Fruit fly (Drosophila melanogaster) whole organism, prepupa: ENCODE measurements around the gene CG42585.
A peak's percentile ranks its signal among the peaks of the same experiment; 100 is the strongest.
"Not testable (repeated sequence)": the region's sequence is repeated elsewhere in the genome, so short reads cannot be mapped to it uniquely, and the experiment has no call there.

Source experiments
- Blimp-1 ChIP-seq: fragments of 200-800 bp; sonication (Bioruptor generic); optimal IDR thresholded peaks from 3 replicates; lab custom pipeline; 2017; ENCODE audit warnings: missing biosample characterization, missing genetic modification characterization, mild to moderate bottlenecking, moderate library complexity, missing genetic modification reagents
- CG10631 ChIP-seq: fragments of 200-800 bp; sonication (Bioruptor generic); optimal IDR thresholded peaks from 2 replicates; lab custom pipeline; 2016; ENCODE audit warnings: missing biosample characterization, missing genetic modification characterization
- CG10669 ChIP-seq: fragments of 200-800 bp; sonication (Bioruptor generic); optimal IDR thresholded peaks from 3 replicates; lab custom pipeline; 2018; ENCODE audit warnings: missing biosample characterization, mild to moderate bottlenecking, missing genetic modification characterization, moderate library complexity
- CG11902 ChIP-seq: fragments of 200-800 bp; sonication (Bioruptor generic); optimal IDR thresholded peaks from 3 replicates; lab custom pipeline; 2016; ENCODE audit warnings: missing biosample characterization, missing genetic modification characterization
- CG15336 ChIP-seq: fragments of 200-800 bp; sonication (Bioruptor generic); IDR thresholded peaks from 2 replicates; pipeline ENCODE4 v1.3.6; 2022; ENCODE audit warnings: missing biosample characterization, missing genetic modification characterization
- CG1621 ChIP-seq: fragments of 200-800 bp; sonication (Bioruptor generic); optimal IDR thresholded peaks from 3 replicates; lab custom pipeline; 2018; ENCODE audit warnings: missing biosample characterization, mild to moderate bottlenecking, missing genetic modification characterization
- CG3032 ChIP-seq: fragments of 200-800 bp; optimal IDR thresholded peaks from 2 replicates; lab custom pipeline; 2019; ENCODE audit warnings: missing biosample characterization, mild to moderate bottlenecking, missing genetic modification characterization, moderate library complexity
- CG31627 ChIP-seq: fragments of 200-800 bp; sonication (Bioruptor generic); optimal IDR thresholded peaks from 3 replicates; lab custom pipeline; 2016; ENCODE audit warnings: missing biosample characterization, missing genetic modification characterization
- CG32006 ChIP-seq: fragments of 200-800 bp; sonication (Bioruptor generic); optimal IDR thresholded peaks from 3 replicates; lab custom pipeline; 2017; ENCODE audit warnings: missing biosample characterization, mild to moderate bottlenecking, missing genetic modification characterization
- CG3919 ChIP-seq: fragments of 200-800 bp; sonication (Bioruptor generic); optimal IDR thresholded peaks from 3 replicates; lab custom pipeline; 2016; ENCODE audit warnings: missing biosample characterization, missing genetic modification characterization
- CG6276 ChIP-seq: fragments of 200-800 bp; sonication (Bioruptor generic); optimal IDR thresholded peaks from 2 replicates; lab custom pipeline; 2017; ENCODE audit warnings: missing biosample characterization, mild to moderate bottlenecking, missing genetic modification characterization
- CG6792 ChIP-seq: fragments of 200-800 bp; sonication (Bioruptor generic); optimal IDR thresholded peaks from 3 replicates; lab custom pipeline; 2016; ENCODE audit warnings: missing biosample characterization, missing genetic modification characterization
- CG6854 ChIP-seq: fragments of 200-800 bp; sonication (Bioruptor generic); optimal IDR thresholded peaks from 2 replicates; lab custom pipeline; 2017; ENCODE audit warnings: missing biosample characterization, mild to moderate bottlenecking, missing genetic modification characterization
- CG7368 ChIP-seq: fragments of 200-800 bp; sonication (Bioruptor generic); optimal IDR thresholded peaks from 3 replicates; lab custom pipeline; 2016; ENCODE audit warnings: missing biosample characterization, missing genetic modification characterization
- CG8632 ChIP-seq: fragments of 200-800 bp; sonication (Bioruptor generic); optimal IDR thresholded peaks from 3 replicates; lab custom pipeline; 2016; ENCODE audit warnings: missing biosample characterization, missing genetic modification characterization
- CG9139 ChIP-seq: fragments of 200-800 bp; sonication (Bioruptor generic); optimal IDR thresholded peaks from 3 replicates; lab custom pipeline; 2017; ENCODE audit warnings: missing biosample characterization, mild to moderate bottlenecking, missing genetic modification characterization
- Eip78C ChIP-seq: fragments of 200-800 bp; sonication (Bioruptor generic); peaks from one replicate; lab custom pipeline; 2016; ENCODE audit warnings: missing biosample characterization, missing genetic modification characterization
- Eip93F ChIP-seq: fragments of 200-800 bp; sonication (Bioruptor generic); optimal IDR thresholded peaks from 2 replicates; lab custom pipeline; 2016; ENCODE audit warnings: missing biosample characterization, mild to moderate bottlenecking, missing genetic modification characterization
- Ets21C ChIP-seq: fragments of 200-800 bp; sonication (Bioruptor generic); optimal IDR thresholded peaks from 3 replicates; lab custom pipeline; 2016; ENCODE audit warnings: missing biosample characterization, missing genetic modification characterization
- Ets96B ChIP-seq: fragments of 200-800 bp; optimal IDR thresholded peaks from 2 replicates; lab custom pipeline; 2019; ENCODE audit warnings: missing biosample characterization, mild to moderate bottlenecking, missing genetic modification characterization, moderate library complexity
- Hr38 ChIP-seq: sonication (Bioruptor generic); optimal IDR thresholded peaks from 2 replicates; lab custom pipeline; 2016; ENCODE audit warnings: missing biosample characterization, missing genetic modification characterization
- Hr39 ChIP-seq: fragments of 200-800 bp; sonication (Bioruptor generic); optimal IDR thresholded peaks from 2 replicates; lab custom pipeline; 2016; ENCODE audit warnings: missing biosample characterization, missing genetic modification characterization
- Hr4 ChIP-seq: fragments of 200-800 bp; sonication (Bioruptor generic); optimal IDR thresholded peaks from 3 replicates; lab custom pipeline; 2016; ENCODE audit warnings: missing biosample characterization, missing genetic modification characterization
- Lpt ChIP-seq: fragments of 200-800 bp; sonication (Bioruptor generic); optimal IDR thresholded peaks from 3 replicates; lab custom pipeline; 2016; ENCODE audit warnings: missing biosample characterization, missing genetic modification characterization
- Met ChIP-seq: fragments of 200-800 bp; sonication (Bioruptor generic); optimal IDR thresholded peaks from 3 replicates; lab custom pipeline; 2016; ENCODE audit warnings: missing biosample characterization, missing genetic modification characterization
- Smox ChIP-seq: fragments of 200-800 bp; sonication (Bioruptor generic); optimal IDR thresholded peaks from 3 replicates; lab custom pipeline; 2016; ENCODE audit warnings: missing biosample characterization, missing genetic modification characterization
- Sox102F ChIP-seq: fragments of 200-800 bp; sonication (Bioruptor generic); optimal IDR thresholded peaks from 2 replicates; lab custom pipeline; 2016; ENCODE audit warnings: missing biosample characterization, mild to moderate bottlenecking, missing genetic modification characterization
- Sox14 ChIP-seq: fragments of 200-800 bp; sonication (Bioruptor generic); optimal IDR thresholded peaks from 3 replicates; lab custom pipeline; 2016; ENCODE audit warnings: missing biosample characterization, missing genetic modification characterization
- Sox15 ChIP-seq: fragments of 200-800 bp; sonication (Bioruptor generic); optimal IDR thresholded peaks from 3 replicates; lab custom pipeline; 2016; ENCODE audit warnings: missing biosample characterization, missing genetic modification characterization
- achi ChIP-seq: fragments of 200-800 bp; sonication (Bioruptor generic); optimal IDR thresholded peaks from 3 replicates; lab custom pipeline; 2016; ENCODE audit warnings: missing biosample characterization, missing genetic modification characterization
- acj6 ChIP-seq: fragments of 200-800 bp; sonication (Bioruptor generic); optimal IDR thresholded peaks from 3 replicates; lab custom pipeline; 2016; ENCODE audit warnings: missing biosample characterization, missing genetic modification characterization
- cyc ChIP-seq: fragments of 200-800 bp; sonication (Bioruptor generic); optimal IDR thresholded peaks from 3 replicates; lab custom pipeline; 2016; ENCODE audit warnings: missing biosample characterization, missing genetic modification characterization
- dac ChIP-seq: fragments of 200-800 bp; sonication (Bioruptor generic); optimal IDR thresholded peaks from 2 replicates; lab custom pipeline; 2017; ENCODE audit warnings: missing biosample characterization, mild to moderate bottlenecking, missing genetic modification characterization
- dsx ChIP-seq: fragments of 200-800 bp; optimal IDR thresholded peaks from 3 replicates; lab custom pipeline; 2019; ENCODE audit warnings: missing biosample characterization, mild to moderate bottlenecking, missing genetic modification characterization, moderate library complexity; ENCODE audit not compliant: poor library complexity, severe bottlenecking
- eg ChIP-seq: fragments of 200-800 bp; sonication (Bioruptor generic); IDR thresholded peaks from 3 replicates; pipeline ENCODE4 v1.3.6; 2022; ENCODE audit warnings: missing biosample characterization, missing genetic modification characterization
- esn ChIP-seq: fragments of 200-800 bp; sonication (Bioruptor generic); optimal IDR thresholded peaks from 2 replicates; lab custom pipeline; 2016; ENCODE audit warnings: missing biosample characterization, mild to moderate bottlenecking, missing genetic modification characterization, moderate library complexity
- fkh ChIP-seq: fragments of 200-800 bp; sonication (Bioruptor generic); optimal IDR thresholded peaks from 3 replicates; lab custom pipeline; 2017; ENCODE audit warnings: missing biosample characterization, mild to moderate bottlenecking, missing genetic modification characterization, moderate library complexity
- lz ChIP-seq: fragments of 200-800 bp; sonication (Bioruptor generic); optimal IDR thresholded peaks from 3 replicates; lab custom pipeline; 2016; ENCODE audit warnings: missing biosample characterization, missing genetic modification characterization
- net ChIP-seq: fragments of 200-800 bp; sonication (Bioruptor generic); optimal IDR thresholded peaks from 3 replicates; lab custom pipeline; 2016; ENCODE audit warnings: missing biosample characterization, missing genetic modification characterization
- spab ChIP-seq: fragments of 200-800 bp; sonication (Bioruptor generic); optimal IDR thresholded peaks from 2 replicates; lab custom pipeline; 2017; ENCODE audit warnings: missing biosample characterization, mild to moderate bottlenecking, missing genetic modification characterization, missing genetic modification reagents
- ss ChIP-seq, 2 experiments: fragments of 200-800 bp; sonication (Bioruptor generic); optimal IDR thresholded peaks; 2 replicates in 1 of 2; 3 replicates in 1 of 2; lab custom pipeline; 2017 to 2018; ENCODE audit warnings: mild to moderate bottlenecking in 2 of 2, missing biosample characterization in 2 of 2, missing genetic modification characterization in 2 of 2, moderate library complexity in 1 of 2
- svp ChIP-seq: fragments of 200-800 bp; sonication (Bioruptor generic); peaks from one replicate; lab custom pipeline; 2016; ENCODE audit warnings: missing biosample characterization, missing genetic modification characterization
- topi ChIP-seq: fragments of 200-800 bp; sonication (Bioruptor generic); optimal IDR thresholded peaks from 3 replicates; lab custom pipeline; 2016; ENCODE audit warnings: missing biosample characterization, missing genetic modification characterization

Gene CG42585

dm6 chr2L:14739614-14740013, at the start of gene CG42585:
TSS of gene CG42585 (plus strand) at chr2L:14739914.
- TF ChIP-seq CG15336 (GFP tag; lab: Robert Waterston, UW); Sox14 (GFP tag; lab: Kevin White, UChicago); Ets96B (tag; lab: Kevin White, UChicago): not testable (repeated sequence)

DNA sequence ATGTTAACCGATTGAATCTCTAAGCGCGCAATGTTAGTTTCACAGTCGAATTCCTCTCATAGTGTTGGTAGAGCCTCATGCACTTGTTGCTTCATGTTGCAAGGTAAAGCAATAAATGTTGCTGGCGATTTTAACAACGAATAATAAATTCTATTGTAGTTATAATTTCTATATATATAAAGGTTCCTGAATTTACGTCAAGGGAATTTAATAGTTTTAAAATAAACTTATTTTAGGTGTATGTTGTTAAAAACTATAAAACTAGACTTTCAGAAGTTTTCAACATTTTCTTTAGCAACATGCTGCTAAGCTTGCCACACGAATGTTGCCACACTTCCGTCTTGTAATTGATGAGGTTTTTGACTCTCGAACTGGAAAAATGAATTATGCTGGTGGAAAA, 49.4 kb upstream of the CG42585 start:
- TF ChIP-seq Hr38 (GFP tag; lab: Kevin White, UChicago), result no peak
- no peak for TF ChIP-seq net
- TF ChIP-seq CG11902 (GFP tag; lab: Kevin White, UChicago), result no peak
- TF ChIP-seq achi (GFP tag; lab: Kevin White, UChicago), result no peak
- TF ChIP-seq Lpt (GFP tag; lab: Kevin White, UChicago), result no peak
- TF ChIP-seq topi (GFP tag; lab: Kevin White, UChicago), result no peak
- no peak for TF ChIP-seq CG10669 (GFP tag; lab: Kevin White, UChicago)
- no peak for TF ChIP-seq Hr4 (GFP tag; lab: Kevin White, UChicago)
- TF ChIP-seq CG15336 (GFP tag; lab: Robert Waterston, UW), result no peak
- no peak for TF ChIP-seq Blimp-1 (GFP tag; lab: Kevin White, UChicago)
- no peak for TF ChIP-seq CG31627 (GFP tag; lab: Kevin White, UChicago)
- no peak for TF ChIP-seq Sox102F

DNA sequence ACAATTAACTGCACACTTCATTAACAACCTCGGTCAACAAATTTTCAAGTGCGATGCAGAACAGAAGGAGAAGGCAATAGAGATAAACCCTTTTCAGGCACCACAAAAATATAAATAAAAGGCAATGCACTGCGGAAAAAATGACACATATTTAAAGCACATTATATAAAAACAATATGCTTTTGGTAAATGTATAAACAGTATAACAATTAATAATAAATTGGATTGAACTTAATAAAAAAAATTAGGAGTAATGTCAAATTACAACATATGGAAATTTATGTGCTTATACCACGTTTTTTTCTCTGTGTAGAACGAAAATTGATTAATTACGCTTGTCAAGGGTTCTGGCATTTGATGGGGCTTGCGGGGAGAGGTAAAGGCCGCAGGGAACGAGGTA, 48.9 kb upstream of the CG42585 start:
- no peak for TF ChIP-seq Sox15
- peak; percentile 8 for TF ChIP-seq Hr4 (GFP tag; lab: Kevin White, UChicago)
- TF ChIP-seq lz, result peak; percentile 24
- TF ChIP-seq cyc, result peak; percentile 46
- TF ChIP-seq Blimp-1 (GFP tag; lab: Kevin White, UChicago), result no peak
- no peak for TF ChIP-seq CG3919
- TF ChIP-seq Ets96B (tag; lab: Kevin White, UChicago), result no peak
- TF ChIP-seq spab (GFP tag; lab: Kevin White, UChicago), result no peak
- no peak for TF ChIP-seq CG6792
- TF ChIP-seq esn (GFP tag; lab: Kevin White, UChicago), result peak; percentile 55
- no peak for TF ChIP-seq CG6854 (GFP tag; lab: Kevin White, UChicago)
- TF ChIP-seq CG15336 (GFP tag; lab: Robert Waterston, UW), result no peak
- TF ChIP-seq CG3032, result no peak
- TF ChIP-seq CG8632 (GFP tag; lab: Kevin White, UChicago), result no peak
- TF ChIP-seq Eip93F (GFP tag; lab: Kevin White, UChicago), result no peak
- 0 out of 3 replicates have a peak, but pooled peaks have one; percentile 8 for TF ChIP-seq eg
- no peak for TF ChIP-seq dac (GFP tag; lab: Kevin White, UChicago)
- TF ChIP-seq Smox (GFP tag; lab: Kevin White, UChicago), result peak; percentile 36
- TF ChIP-seq CG10631 (GFP tag; lab: Kevin White, UChicago), result peak; percentile 8
- TF ChIP-seq acj6, result no peak
- TF ChIP-seq CG7368 (GFP tag; lab: Kevin White, UChicago), result no peak
- peak; percentile 73 for TF ChIP-seq svp
- peak; percentile 46 for TF ChIP-seq Sox102F
- no peak for TF ChIP-seq CG6276 (GFP tag; lab: Kevin White, UChicago)
- no peak for TF ChIP-seq dsx (GFP tag; lab: Kevin White, UChicago)
- peak; percentile 54 for TF ChIP-seq Met (GFP tag; lab: Kevin White, UChicago)
- peak; percentile 74 for TF ChIP-seq Eip78C (GFP tag; lab: Kevin White, UChicago)
- TF ChIP-seq CG31627 (GFP tag; lab: Kevin White, UChicago), result peak; percentile 5
- no peak for TF ChIP-seq Ets21C
- TF ChIP-seq CG32006 (GFP tag; lab: Kevin White, UChicago), result no peak
- no peak for TF ChIP-seq CG1621 (tag; lab: Kevin White, UChicago)
- peak; percentile 42 for TF ChIP-seq topi (GFP tag; lab: Kevin White, UChicago)
- no peak for TF ChIP-seq ss (GFP tag; optimal IDR thresholded peaks at IDR 0.05; lab: Kevin White, UChicago)
- TF ChIP-seq CG9139 (GFP tag; lab: Kevin White, UChicago), result no peak
- peak; percentile 39 for TF ChIP-seq Hr39 (GFP tag; lab: Kevin White, UChicago)
- no peak for TF ChIP-seq fkh
